Worm (Caenorhabditis elegans): Measurements from ENCODE around the gene sti-1.

Gene sti-1

ce11 chrV:743348-743747, 30.0 kb upstream of the sti-1 start, which contains the start of gene str-134:
str-134 (plus strand) TSS chrV:743648.
- no peak for TF ChIP-seq ceh-32 (tag; optimal IDR thresholded peaks at IDR 0.05; ENCODE audit: poor library complexity)

- TF ChIP-seq nhr-6 (tag; optimal IDR thresholded peaks at IDR 0.05) (no peak), rbr-2 (tag; optimal IDR thresholded peaks at IDR 0.05) (no peak), lim-7 (GFP tag; IDR thresholded peaks at IDR 0.05) (no peak), ces-1 (GFP tag; optimal IDR thresholded peaks at IDR 0.05) (no peak), ztf-7 (tag; optimal IDR thresholded peaks at IDR 0.05) (no peak), unc-62 (GFP tag; optimal IDR thresholded peaks at IDR 0.05 in 1 of 2) (no peak), unc-62 (tag; optimal IDR thresholded peaks at IDR 0.05) (no peak), ama-1 (optimal IDR thresholded peaks at IDR 0.05) (no peak), nhr-42 (GFP tag; IDR thresholded peaks at IDR 0.05) (no peak), dmd-8 (GFP tag; IDR thresholded peaks at IDR 0.05) (no peak), F10B5.3 (tag; optimal IDR thresholded peaks at IDR 0.05) (no peak), nhr-25 (tag; optimal IDR thresholded peaks at IDR 0.05; ENCODE audit: borderline replicate concordance, insufficient read depth) (no peak), lir-3 (tag; optimal IDR thresholded peaks at IDR 0.05) (no peak), vab-7 (GFP tag; IDR thresholded peaks at IDR 0.05) (no peak), F26F4.8 (GFP tag; conservative IDR thresholded peaks at IDR 0.05) (no peak), nhr-10 (tag; optimal IDR thresholded peaks at IDR 0.05) (no peak), jun-1 (tag; optimal IDR thresholded peaks at IDR 0.05) (no peak), ceh-20 (GFP tag; IDR thresholded peaks at IDR 0.05) (no peak), daf-16 (GFP tag; optimal IDR thresholded peaks at IDR 0.05) (no peak), daf-16 (tag; optimal IDR thresholded peaks at IDR 0.05) (no peak)
Measured at ce11 chrV:748044-748443, 25.3 kb upstream of the sti-1 start, which contains the start of gene sri-4. sri-4 (plus strand) TSS chrV:748344.

DNA sequence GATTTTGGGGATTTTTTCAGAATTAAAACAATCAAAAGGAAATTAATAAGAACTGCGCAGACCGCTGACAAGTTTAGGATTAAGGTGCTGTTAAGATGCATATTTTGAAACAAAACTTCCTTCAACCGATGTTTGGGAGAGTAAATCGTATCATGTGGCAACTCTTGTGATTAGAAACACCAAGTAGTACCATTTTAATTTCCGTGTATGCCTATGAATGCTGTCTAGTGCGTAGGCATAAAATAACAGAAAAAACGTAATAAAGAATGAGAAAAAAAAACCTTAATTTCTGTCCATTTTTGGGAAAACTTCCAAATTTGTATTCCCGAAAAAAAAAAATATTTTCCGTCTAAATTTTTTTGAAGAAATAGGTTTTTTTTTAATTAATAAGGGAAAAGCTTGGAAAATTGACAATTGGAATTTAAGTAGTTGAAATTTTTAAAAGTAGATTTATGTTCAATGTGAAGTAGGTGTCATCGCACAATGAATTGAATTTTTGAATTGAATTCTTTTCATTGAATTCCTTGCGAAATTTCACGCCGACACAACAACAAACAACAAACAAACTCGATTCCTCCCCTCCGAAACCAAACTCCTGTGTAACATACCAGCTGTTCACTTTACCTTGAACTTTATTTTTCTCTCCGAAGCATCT, 20.5 kb upstream of the sti-1 start, which contains the start of the genes str-262 and srp-1:
Gene str-262 (minus strand): TSS at position 101 of the 655 bp plus-strand sequence.
Gene srp-1 (plus strand): TSS at position 605 of the 655 bp plus-strand sequence.
- TF ChIP-seq saeg-2 (GFP tag; IDR thresholded peaks at IDR 0.05), result no peak
- no peak for TF ChIP-seq ztf-11 (tag; optimal IDR thresholded peaks at IDR 0.05)
- no peak for TF ChIP-seq dve-1 (tag; optimal IDR thresholded peaks at IDR 0.05; ENCODE audit: insufficient read depth)
- TF ChIP-seq lin-38 (GFP tag; IDR thresholded peaks at IDR 0.05), result no peak
- TF ChIP-seq set-16 (GFP tag; IDR thresholded peaks at IDR 0.05), result no peak
- TF ChIP-seq pha-4 (GFP tag; IDR thresholded peaks at IDR 0.05), result no peak
- no peak for TF ChIP-seq pha-4 (tag; optimal IDR thresholded peaks at IDR 0.05)
- TF ChIP-seq lsy-2 (tag; optimal IDR thresholded peaks at IDR 0.05), result no peak
- TF ChIP-seq nhr-25 (tag; optimal IDR thresholded peaks at IDR 0.05; ENCODE audit: borderline replicate concordance, insufficient read depth), result no peak
- no peak for TF ChIP-seq lin-15B (tag; optimal IDR thresholded peaks at IDR 0.05)
- TF ChIP-seq hlh-30 (tag; optimal IDR thresholded peaks at IDR 0.05; ENCODE audit: insufficient read depth), result no peak

- TF ChIP-seq lsy-2 (tag; optimal IDR thresholded peaks at IDR 0.05) (no peak), nhr-77 (tag; optimal IDR thresholded peaks at IDR 0.05) (no peak), mdt-29 (GFP tag; IDR thresholded peaks at IDR 0.05) (no peak), unc-130 (GFP tag; optimal IDR thresholded peaks at IDR 0.05) (no peak), lin-38 (GFP tag; IDR thresholded peaks at IDR 0.05) (no peak), ceh-28 (tag; optimal IDR thresholded peaks at IDR 0.05) (no peak), T20F7.1 (GFP tag; optimal IDR thresholded peaks at IDR 0.05) (no peak)
Measured at ce11 chrV:756169-756568, 17.1 kb upstream of the sti-1 start, which contains the start of gene str-20. str-20 (plus strand) TSS chrV:756469.
